Fruit fly (Drosophila melanogaster): ENCODE data around the gene Gsc.

The Gsc gene

DNA sequence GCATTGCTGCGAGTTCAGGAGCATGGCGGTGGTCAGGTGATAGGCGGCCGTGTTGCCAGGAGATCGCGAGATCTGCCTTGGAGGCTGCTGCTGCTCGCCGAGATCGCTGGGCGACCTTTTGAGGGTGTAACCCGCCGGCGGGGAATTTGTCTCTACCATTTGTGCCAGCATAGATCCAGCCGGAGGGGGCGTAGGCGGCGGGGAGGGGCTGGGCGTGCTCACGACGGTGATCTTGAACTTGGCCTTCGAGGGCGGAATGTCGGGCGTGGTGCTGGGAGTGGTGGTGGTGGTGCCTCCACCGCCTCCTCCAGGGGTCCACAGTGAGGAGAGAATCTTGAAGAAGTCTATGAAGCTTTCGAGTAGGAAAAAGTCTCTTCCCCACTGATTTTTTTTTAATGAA is 437 bp downstream of the Gsc start:
- TF ChIP-seq Dfd (GFP tag; optimal IDR thresholded peaks at IDR 0.05) (peak; percentile 91), ey (GFP tag; optimal IDR thresholded peaks at IDR 0.05) (no peak)

DNA sequence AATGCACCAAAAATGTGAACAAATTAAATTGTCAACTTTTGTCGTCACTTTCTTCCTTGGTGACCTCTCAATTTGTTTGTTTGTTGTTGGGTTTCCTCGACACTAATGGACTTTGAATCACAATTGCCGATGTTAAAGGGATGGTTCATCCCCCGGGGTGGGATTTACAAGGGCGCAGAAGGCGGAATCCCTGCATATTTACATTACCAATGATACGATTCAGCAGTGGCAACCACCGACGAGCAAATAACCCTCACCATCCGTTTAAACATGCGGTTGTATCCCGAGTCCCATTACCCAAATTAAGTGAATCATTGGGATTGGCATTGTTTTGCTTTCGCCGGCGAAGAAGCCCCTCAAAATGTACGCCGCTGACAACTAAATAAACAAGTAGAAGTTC is 3.0 kb downstream of the Gsc start:
- no peak for TF ChIP-seq Vsx2 (GFP tag; optimal IDR thresholded peaks at IDR 0.05; ENCODE audit: partially characterized antibody)
- no peak for TF ChIP-seq psq (GFP tag; optimal IDR thresholded peaks at IDR 0.05)
- no peak for TF ChIP-seq Dfd (GFP tag; optimal IDR thresholded peaks at IDR 0.05)
- TF ChIP-seq sage (GFP tag; optimal IDR thresholded peaks at IDR 0.05), result no peak
- no peak for TF ChIP-seq Rel (GFP tag; optimal IDR thresholded peaks at IDR 0.05)
- no peak for TF ChIP-seq Rel (tag; optimal IDR thresholded peaks at IDR 0.05)
- no peak for TF ChIP-seq Hr78 (GFP tag; optimal IDR thresholded peaks at IDR 0.05)
- no peak for TF ChIP-seq rgr (GFP tag; optimal IDR thresholded peaks at IDR 0.05)
- no peak for TF ChIP-seq dl (GFP tag; optimal IDR thresholded peaks at IDR 0.05; ENCODE audit: insufficient read depth in 1 of 2, partially characterized antibody in 2 of 2)
- TF ChIP-seq CG9705 (GFP tag; optimal IDR thresholded peaks at IDR 0.05), result no peak

DNA sequence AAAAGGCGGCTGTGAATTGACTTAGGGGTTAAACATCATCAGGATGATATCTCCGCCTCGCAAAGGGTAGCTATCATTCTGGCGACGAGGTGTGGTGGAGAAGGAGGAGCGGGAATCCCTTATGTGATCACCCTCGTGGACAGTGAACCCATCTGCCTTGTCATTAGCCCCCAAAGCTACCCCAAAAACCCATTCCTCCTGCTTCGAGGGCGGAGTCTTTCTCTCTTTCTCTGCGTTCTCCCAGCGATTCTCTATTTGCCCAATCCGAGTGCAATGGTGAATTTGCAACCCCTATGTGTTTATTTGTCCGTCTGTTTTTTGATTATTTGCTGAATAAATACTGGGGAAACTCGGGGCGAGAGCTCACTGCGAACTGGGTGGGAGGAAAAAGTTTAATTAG is 9.2 kb downstream of the Gsc start:
- TF ChIP-seq Hr83 (GFP tag; optimal IDR thresholded peaks at IDR 0.05; ENCODE audit: poor library complexity, severe bottlenecking) (no peak), Vsx2 (GFP tag; optimal IDR thresholded peaks at IDR 0.05; ENCODE audit: partially characterized antibody) (peak; percentile 41), lola (GFP tag; optimal IDR thresholded peaks at IDR 0.05) (no peak), pan (optimal IDR thresholded peaks at IDR 0.05) (no peak), dsf (GFP tag; optimal IDR thresholded peaks at IDR 0.05; ENCODE audit: borderline replicate concordance) (no peak)

- TF ChIP-seq sv (GFP tag; optimal IDR thresholded peaks at IDR 0.05) (no peak), sage (GFP tag; optimal IDR thresholded peaks at IDR 0.05) (no peak), Sp1 (GFP tag; optimal IDR thresholded peaks at IDR 0.05) (no peak), brk (GFP tag; optimal IDR thresholded peaks at IDR 0.05) (no peak), dl (GFP tag; optimal IDR thresholded peaks at IDR 0.05; ENCODE audit: insufficient read depth in 1 of 2, partially characterized antibody in 2 of 2) (no peak), Hnf4 (GFP tag; optimal IDR thresholded peaks at IDR 0.05) (no peak), HLH106 (tag; optimal IDR thresholded peaks at IDR 0.05) (no peak), fru (GFP tag; optimal IDR thresholded peaks at IDR 0.05) (no peak), br (GFP tag; optimal IDR thresholded peaks at IDR 0.05) (no peak), h (GFP tag; optimal IDR thresholded peaks at IDR 0.05) (no peak), Vsx2 (GFP tag; optimal IDR thresholded peaks at IDR 0.05; ENCODE audit: partially characterized antibody) (no peak)
Observed at dm6 chr2L:577186-577585, 17.3 kb downstream of the Gsc start, which contains the start of gene Pph13. TSS of gene Pph13 (plus strand) at chr2L:577486.

dm6 chr2L:576559-577184 is 17.8 kb downstream of the Gsc start, which contains the start of gene Ptth:
TSS of gene Ptth (minus strand) at chr2L:576896.
- TF ChIP-seq Jra (GFP tag; optimal IDR thresholded peaks at IDR 0.05) (no peak), Myc (optimal IDR thresholded peaks at IDR 0.05) (peak; percentile 73)

- peak; percentile 92 for TF ChIP-seq sv (GFP tag; optimal IDR thresholded peaks at IDR 0.05)
- TF ChIP-seq tai (GFP tag; optimal IDR thresholded peaks at IDR 0.05), result no peak
- peak; percentile 64 for TF ChIP-seq Mio (GFP tag; optimal IDR thresholded peaks at IDR 0.05)
- TF ChIP-seq dsf (GFP tag; optimal IDR thresholded peaks at IDR 0.05; ENCODE audit: borderline replicate concordance), result no peak
- TF ChIP-seq N (GFP tag; optimal IDR thresholded peaks at IDR 0.05), result no peak
- peak; percentile 69 for TF ChIP-seq Hr83 (GFP tag; optimal IDR thresholded peaks at IDR 0.05; ENCODE audit: poor library complexity, severe bottlenecking)
- peak; percentile 81 for TF ChIP-seq OdsH (GFP tag; optimal IDR thresholded peaks at IDR 0.05)
- peak; percentile 94 for TF ChIP-seq woc (GFP tag; optimal IDR thresholded peaks at IDR 0.05)
- TF ChIP-seq br (GFP tag; optimal IDR thresholded peaks at IDR 0.05), result peak; percentile 87
- TF ChIP-seq pan (optimal IDR thresholded peaks at IDR 0.05), result no peak
- TF ChIP-seq h (GFP tag; optimal IDR thresholded peaks at IDR 0.05), result peak; percentile 91
- peak; percentile 80 for TF ChIP-seq CG9705 (GFP tag; optimal IDR thresholded peaks at IDR 0.05)
- no peak for TF ChIP-seq Rel (GFP tag; optimal IDR thresholded peaks at IDR 0.05)
- peak; percentile 75 for TF ChIP-seq Rel (tag; optimal IDR thresholded peaks at IDR 0.05)
- no peak for TF ChIP-seq Vsx2 (GFP tag; optimal IDR thresholded peaks at IDR 0.05; ENCODE audit: partially characterized antibody)
- TF ChIP-seq fru (GFP tag; optimal IDR thresholded peaks at IDR 0.05), result peak; percentile 89
- TF ChIP-seq HLH106 (tag; optimal IDR thresholded peaks at IDR 0.05), result peak; percentile 87
- peak; percentile 84 for TF ChIP-seq Sp1 (GFP tag; optimal IDR thresholded peaks at IDR 0.05)
- peak; percentile 73 for TF ChIP-seq psq (GFP tag; optimal IDR thresholded peaks at IDR 0.05)
- peak; percentile 88 for TF ChIP-seq rgr (GFP tag; optimal IDR thresholded peaks at IDR 0.05)
- peak; percentile 99 for TF ChIP-seq Myc (optimal IDR thresholded peaks at IDR 0.05)
- TF ChIP-seq ey (GFP tag; optimal IDR thresholded peaks at IDR 0.05), result peak; percentile 78
- no peak for TF ChIP-seq usp (GFP tag; optimal IDR thresholded peaks at IDR 0.05)
- peak; percentile 62 for TF ChIP-seq CG32264 (GFP tag; optimal IDR thresholded peaks at IDR 0.05)
- TF ChIP-seq Dif (GFP tag; optimal IDR thresholded peaks at IDR 0.05; ENCODE audit: partially characterized antibody), result no peak
- TF ChIP-seq foxo (GFP tag; optimal IDR thresholded peaks at IDR 0.05), result peak in 1 of 2 experiments; percentile 89
- TF ChIP-seq CrebA (GFP tag; optimal IDR thresholded peaks at IDR 0.05; ENCODE audit: borderline replicate concordance), result no peak
Observed at dm6 chr2L:574226-574625, 20.3 kb downstream of the Gsc start, which contains the start of the genes Ipk2 and cold. TSS of gene Ipk2 (minus strand) at chr2L:574264. TSS of gene cold (plus strand) at chr2L:574291.

All from whole organism, wandering third instar larva.